Fruit fly (Drosophila melanogaster) whole organism, embryonic: Measurements from ENCODE around the gene CG2129.

Experiments used
- ATbp ChIP-seq: fragments of 200-800 bp; sonication (Bioruptor generic); optimal IDR thresholded peaks from 2 replicates; lab custom pipeline; 2017; ENCODE audit warnings: missing biosample characterization, mild to moderate bottlenecking, missing genetic modification characterization, missing genetic modification reagents
- Bdp1 ChIP-seq: fragments of 200-800 bp; sonication (Bioruptor generic); optimal IDR thresholded peaks from 3 replicates; lab custom pipeline; 2016; ENCODE audit warnings: missing biosample characterization, missing genetic modification characterization
- CG10366 ChIP-seq: fragments of 200-800 bp; sonication (Bioruptor generic); IDR thresholded peaks from 2 replicates; pipeline ENCODE4 v1.3.6; 2022; ENCODE audit warnings: missing biosample characterization, missing genetic modification characterization
- CG10543 ChIP-seq: fragments of 200-800 bp; sonication (Bioruptor generic); optimal IDR thresholded peaks from 3 replicates; lab custom pipeline; 2017; ENCODE audit warnings: missing biosample characterization, mild to moderate bottlenecking, missing genetic modification characterization, moderate library complexity
- CG11723 ChIP-seq: fragments of 200-800 bp; sonication (Bioruptor generic); optimal IDR thresholded peaks from 2 replicates; lab custom pipeline; 2017; ENCODE audit warnings: missing biosample characterization, mild to moderate bottlenecking, missing genetic modification characterization
- CG12236 ChIP-seq: fragments of 200-800 bp; sonication (Bioruptor generic); optimal IDR thresholded peaks from 2 replicates; lab custom pipeline; 2016; ENCODE audit warnings: missing biosample characterization, missing genetic modification characterization
- CG12769 ChIP-seq: fragments of 200-800 bp; sonication (Bioruptor generic); optimal IDR thresholded peaks from 2 replicates; lab custom pipeline; 2019; ENCODE audit warnings: missing biosample characterization, mild to moderate bottlenecking, missing genetic modification characterization, moderate library complexity
- CG14441 ChIP-seq: fragments of 200-800 bp; sonication (Bioruptor generic); IDR thresholded peaks from 2 replicates; pipeline ENCODE4 v1.3.6; 2022; ENCODE audit warnings: missing biosample characterization, missing genetic modification characterization
- CG15073 ChIP-seq: fragments of 200-800 bp; sonication (Bioruptor generic); optimal IDR thresholded peaks from 2 replicates; lab custom pipeline; 2016; ENCODE audit warnings: missing biosample characterization, missing genetic modification characterization
- CG16779 ChIP-seq: fragments of 200-800 bp; sonication (Bioruptor generic); IDR thresholded peaks from 2 replicates; pipeline ENCODE4 v1.3.6; 2022; ENCODE audit warnings: missing biosample characterization, missing genetic modification characterization
- CG17361 ChIP-seq: fragments of 200-800 bp; sonication (Bioruptor generic); IDR thresholded peaks from 3 replicates; pipeline ENCODE4 v1.3.6; 2022; ENCODE audit warnings: missing biosample characterization, missing genetic modification characterization
- CG2678 ChIP-seq: fragments of 200-800 bp; sonication (Bioruptor generic); optimal IDR thresholded peaks from 3 replicates; lab custom pipeline; 2019; ENCODE audit warnings: missing biosample characterization, mild to moderate bottlenecking, missing genetic modification characterization, moderate library complexity
- CG2875 ChIP-seq: fragments of 200-800 bp; sonication (Bioruptor generic); optimal IDR thresholded peaks from 2 replicates; lab custom pipeline; 2017; ENCODE audit warnings: missing biosample characterization, mild to moderate bottlenecking, missing genetic modification characterization, missing genetic modification reagents
- CG30020 ChIP-seq: fragments of 200-800 bp; optimal IDR thresholded peaks from 2 replicates; lab custom pipeline; 2019; ENCODE audit warnings: missing biosample characterization, mild to moderate bottlenecking, missing genetic modification characterization, moderate library complexity
- CG31388 ChIP-seq: fragments of 200-800 bp; sonication (Bioruptor generic); optimal IDR thresholded peaks from 2 replicates; lab custom pipeline; 2016; ENCODE audit warnings: missing biosample characterization, missing genetic modification characterization
- CG4360 ChIP-seq: fragments of 200-800 bp; sonication (Bioruptor generic); IDR thresholded peaks from 2 replicates; pipeline ENCODE4 v1.3.6; 2022; ENCODE audit warnings: missing biosample characterization, missing genetic modification characterization
- CG4854 ChIP-seq: fragments of 200-800 bp; sonication (Bioruptor generic); optimal IDR thresholded peaks from 2 replicates; lab custom pipeline; 2016; ENCODE audit warnings: missing biosample characterization, missing genetic modification characterization, inconsistent platforms
- CG6689 ChIP-seq: fragments of 200-800 bp; sonication (Bioruptor generic); IDR thresholded peaks from 2 replicates; pipeline ENCODE4 v1.3.6; 2022; ENCODE audit warnings: missing biosample characterization, missing genetic modification characterization
- CG9437 ChIP-seq: fragments of 200-800 bp; sonication (Bioruptor generic); optimal IDR thresholded peaks from 2 replicates; lab custom pipeline; 2018; ENCODE audit warnings: missing biosample characterization, mild to moderate bottlenecking, missing genetic modification characterization
- Chrac-16 ChIP-seq: fragments of 200-800 bp; sonication (Bioruptor generic); optimal IDR thresholded peaks from 3 replicates; lab custom pipeline; 2016; ENCODE audit warnings: missing biosample characterization, missing genetic modification characterization
- CrebB ChIP-seq: fragments of 200-800 bp; sonication (Bioruptor generic); optimal IDR thresholded peaks from 3 replicates; lab custom pipeline; 2018; ENCODE audit warnings: missing biosample characterization, mild to moderate bottlenecking, missing genetic modification characterization
- Dbx ChIP-seq: fragments of 200-800 bp; sonication (Bioruptor generic); IDR thresholded peaks from 3 replicates; pipeline ENCODE4 v1.3.6; 2022; ENCODE audit warnings: missing biosample characterization, missing genetic modification characterization
- Dfd ChIP-seq, 2 experiments: fragments of >200 bp; optimal IDR thresholded peaks; 2 replicates each; lab custom pipeline; 2017; ENCODE audit warnings: missing biosample characterization in 2 of 2, missing genetic modification characterization in 2 of 2
- E2f1 ChIP-seq: fragments of 200-800 bp; sonication (Bioruptor generic); IDR thresholded peaks from 2 replicates; pipeline ENCODE4 v1.3.6; 2022; ENCODE audit warnings: missing biosample characterization, missing genetic modification characterization
- HHEX ChIP-seq: fragments of 200-800 bp; sonication (Bioruptor generic); optimal IDR thresholded peaks from 3 replicates; lab custom pipeline; 2017; ENCODE audit warnings: missing biosample characterization, mild to moderate bottlenecking, missing genetic modification characterization, missing genetic modification reagents
- MESR4 ChIP-seq: fragments of 200-800 bp; sonication (Bioruptor generic); optimal IDR thresholded peaks from 2 replicates; lab custom pipeline; 2018; ENCODE audit warnings: missing biosample characterization, mild to moderate bottlenecking, missing genetic modification characterization, moderate library complexity
- Six4 ChIP-seq: fragments of 200-800 bp; sonication (Bioruptor generic); optimal IDR thresholded peaks from 2 replicates; lab custom pipeline; 2016; ENCODE audit warnings: missing biosample characterization, missing genetic modification characterization
- Sry-δ ChIP-seq: fragments of 200-800 bp; sonication (Bioruptor generic); optimal IDR thresholded peaks from 2 replicates; lab custom pipeline; 2016; ENCODE audit warnings: missing biosample characterization, missing genetic modification characterization
- TFAM ChIP-seq: fragments of 200-800 bp; sonication (Bioruptor generic); optimal IDR thresholded peaks from 2 replicates; lab custom pipeline; 2017; ENCODE audit warnings: missing biosample characterization, missing genetic modification characterization, inconsistent platforms
- Taf1 ChIP-seq: fragments of 200-800 bp; sonication (Bioruptor generic); IDR thresholded peaks from 2 replicates; pipeline ENCODE4 v1.3.6; 2022; ENCODE audit warnings: missing biosample characterization, missing genetic modification characterization
- ab ChIP-seq: fragments of 200-800 bp; sonication (Bioruptor generic); optimal IDR thresholded peaks from 2 replicates; lab custom pipeline; 2016; ENCODE audit warnings: missing biosample characterization, missing genetic modification characterization
- ac ChIP-seq: fragments of 200-800 bp; sonication (Bioruptor generic); optimal IDR thresholded peaks from 3 replicates; lab custom pipeline; 2017; ENCODE audit warnings: missing biosample characterization, mild to moderate bottlenecking, missing genetic modification characterization
- ci ChIP-seq: fragments of 200-800 bp; sonication (Bioruptor generic); IDR thresholded peaks from 3 replicates; pipeline ENCODE4 v1.3.6; 2022; ENCODE audit warnings: missing biosample characterization, missing genetic modification characterization
- cwo ChIP-seq: fragments of 200-800 bp; sonication (Bioruptor generic); optimal IDR thresholded peaks from 3 replicates; lab custom pipeline; 2017; ENCODE audit warnings: missing biosample characterization, missing genetic modification characterization, mild to moderate bottlenecking, moderate library complexity, missing genetic modification reagents
- dati ChIP-seq: fragments of 200-800 bp; sonication (Bioruptor generic); IDR thresholded peaks from 2 replicates; pipeline ENCODE4 v1.3.6; 2022; ENCODE audit warnings: missing biosample characterization, missing genetic modification characterization
- dpn ChIP-seq, 2 experiments: fragments of 200-800 bp; sonication (Bioruptor generic); optimal IDR thresholded peaks; 3 replicates each; lab custom pipeline; 2016; ENCODE audit warnings: missing biosample characterization in 2 of 2, missing genetic modification characterization in 2 of 2
- ewg ChIP-seq: fragments of 200-800 bp; sonication (Bioruptor generic); optimal IDR thresholded peaks from 3 replicates; lab custom pipeline; 2017; ENCODE audit warnings: mild to moderate bottlenecking, missing biosample characterization, missing genetic modification reagents, missing genetic modification characterization
- fd3F ChIP-seq: fragments of 200-800 bp; sonication (Bioruptor generic); optimal IDR thresholded peaks from 2 replicates; lab custom pipeline; 2018; ENCODE audit warnings: missing biosample characterization, mild to moderate bottlenecking, missing genetic modification characterization, moderate library complexity
- gro ChIP-seq: fragments of 200-800 bp; sonication (Bioruptor generic); optimal IDR thresholded peaks from 2 replicates; lab custom pipeline; 2016; ENCODE audit warnings: missing biosample characterization, missing genetic modification characterization
- jing ChIP-seq: fragments of 200-800 bp; sonication (Bioruptor generic); optimal IDR thresholded peaks from 2 replicates; lab custom pipeline; 2018; ENCODE audit warnings: missing biosample characterization, mild to moderate bottlenecking, missing genetic modification characterization
- luna ChIP-seq: fragments of 200-800 bp; sonication (Bioruptor generic); optimal IDR thresholded peaks from 2 replicates; lab custom pipeline; 2016; ENCODE audit warnings: missing biosample characterization, missing genetic modification characterization
- maf-S ChIP-seq: fragments of 200-800 bp; sonication (Bioruptor generic); optimal IDR thresholded peaks from 2 replicates; lab custom pipeline; 2016; ENCODE audit warnings: missing biosample characterization, missing genetic modification characterization
- run ChIP-seq: fragments of 200-800 bp; sonication (Bioruptor generic); optimal IDR thresholded peaks from 3 replicates; lab custom pipeline; 2018; ENCODE audit warnings: missing biosample characterization, mild to moderate bottlenecking, missing genetic modification characterization
- ssp ChIP-seq: fragments of 200-800 bp; sonication (Bioruptor generic); IDR thresholded peaks from 2 replicates; pipeline ENCODE4 v1.3.6; 2022; ENCODE audit warnings: missing biosample characterization, missing genetic modification characterization
- sug ChIP-seq: fragments of 200-800 bp; optimal IDR thresholded peaks from 2 replicates; lab custom pipeline; 2019; ENCODE audit warnings: missing biosample characterization, mild to moderate bottlenecking, missing genetic modification characterization, moderate library complexity
- twi ChIP-seq: fragments of 200-800 bp; optimal IDR thresholded peaks from 2 replicates; lab custom pipeline; 2019; ENCODE audit warnings: missing biosample characterization, mild to moderate bottlenecking, missing genetic modification characterization, moderate library complexity
- vvl ChIP-seq: fragments of 200-800 bp; sonication (Bioruptor generic); IDR thresholded peaks from 2 replicates; pipeline ENCODE4 v1.3.6; 2022; ENCODE audit warnings: missing biosample characterization, missing genetic modification characterization
- wdn ChIP-seq: fragments of 200-800 bp; sonication (Bioruptor generic); IDR thresholded peaks from 2 replicates; pipeline ENCODE4 v1.3.6; 2022; ENCODE audit warnings: missing biosample characterization, missing genetic modification characterization
- wor ChIP-seq: fragments of 200-800 bp; sonication (Bioruptor generic); IDR thresholded peaks from 2 replicates; pipeline ENCODE4 v1.3.6; 2022; ENCODE audit warnings: missing biosample characterization, missing genetic modification characterization
- yki ChIP-seq: fragments of >200 bp; optimal IDR thresholded peaks from 3 replicates; lab custom pipeline; 2018
- zen2 ChIP-seq: fragments of 200-800 bp; sonication (Bioruptor generic); IDR thresholded peaks from 3 replicates; pipeline ENCODE4 v1.3.6; 2022; ENCODE audit warnings: missing biosample characterization, missing genetic modification characterization; ENCODE audit not compliant: partially characterized antibody

The CG2129 gene

DNA sequence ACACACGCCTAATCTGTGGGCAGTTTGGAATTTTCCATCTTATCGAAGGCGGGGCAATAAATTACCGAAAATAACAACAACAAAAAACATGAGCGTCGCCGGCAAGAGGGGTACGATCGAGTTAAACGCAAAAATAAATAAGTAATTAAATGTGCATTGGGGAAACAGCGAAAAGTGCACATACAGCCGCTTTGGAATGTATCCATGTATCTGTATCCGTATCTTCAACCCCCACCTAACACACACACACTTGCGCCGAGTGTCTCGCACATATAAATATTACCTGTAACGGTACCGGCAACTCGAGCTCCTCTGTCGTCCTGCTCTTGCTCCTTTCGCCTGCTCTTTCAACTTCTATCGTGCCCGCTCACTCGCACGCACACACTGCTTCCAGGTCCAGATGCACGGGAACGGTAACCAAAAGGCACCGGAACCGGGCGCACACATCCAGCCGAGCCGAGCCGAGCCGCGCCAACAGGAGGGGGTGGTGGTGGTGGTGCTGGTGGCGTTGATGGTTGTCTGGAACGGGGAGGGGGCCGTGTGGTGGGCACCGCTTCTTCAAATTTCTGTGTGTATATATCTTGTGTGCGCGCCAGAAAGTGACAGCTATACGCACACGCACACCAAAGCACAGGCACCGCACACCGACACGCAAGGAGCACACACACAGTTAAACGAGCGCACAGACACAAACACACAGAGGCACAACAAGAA, 4.1 kb upstream of the CG2129 start (continued):
- TF ChIP-seq HHEX (GFP tag; lab: Kevin White, UChicago) (no peak), CG4854 (no peak), CG14441 (no peak), dati (GFP tag; lab: Robert Waterston, UW) (no peak), Chrac-16 (GFP tag; lab: Kevin White, UChicago) (no peak), vvl (peak; percentile 18; the same call in 1 of the 2 replicates), ac (no peak), CG9437 (GFP tag; lab: Kevin White, UChicago) (no peak), CG10543 (GFP tag; lab: Kevin White, UChicago) (peak; percentile 87), sug (tag; lab: Kevin White, UChicago) (peak; percentile 10), fd3F (GFP tag; lab: Kevin White, UChicago) (no peak), CG2875 (GFP tag; lab: Kevin White, UChicago) (no peak), CG31388 (GFP tag; lab: Kevin White, UChicago) (no peak), CG12769 (tag; lab: Kevin White, UChicago) (peak; percentile 96), CG10366 (peak; percentile 12; the same call in 1 of the 2 replicates), Taf1 (no peak), zen2 (GFP tag; lab: Robert Waterston, UW) (no peak), cwo (peak; percentile 39), CG4360 (GFP tag; lab: Robert Waterston, UW) (peak; percentile 53; the same call in 1 of the 2 replicates), E2f1 (GFP tag; lab: Robert Waterston, UW) (no peak), luna (GFP tag; lab: Kevin White, UChicago) (no peak), wor (GFP tag; lab: Robert Waterston, UW) (no peak), ab (no peak), TFAM (GFP tag; lab: Kevin White, UChicago) (no peak), CG16779 (GFP tag; lab: Robert Waterston, UW) (no peak), ATbp (no peak), ssp (GFP tag; lab: Robert Waterston, UW) (no peak), yki (lab: Kevin White, UChicago) (no peak), CG12236 (no peak), MESR4 (GFP tag; lab: Kevin White, UChicago) (peak; percentile 69), CrebB (no peak), Bdp1 (no peak), CG17361 (peak; percentile 31; the same call in 1 of the 3 replicates), CG11723 (GFP tag; lab: Kevin White, UChicago) (no peak), run (tag; lab: Kevin White, UChicago) (no peak), dpn (GFP tag; optimal IDR thresholded peaks at IDR 0.05; lab: Kevin White, UChicago) (peak in 1 of 2 experiments; percentile 57), CG30020 (tag; lab: Kevin White, UChicago) (no peak), CG6689 (GFP tag; lab: Robert Waterston, UW) (no peak), Dfd (GFP tag; optimal IDR thresholded peaks at IDR 0.05; lab: Kevin White, UChicago) (no peak), Dbx (no peak; the same call in 2 of the 3 replicates), ewg (GFP tag; lab: Kevin White, UChicago) (no peak), Sry-δ (no peak), Six4 (no peak), CG2678 (tag; lab: Kevin White, UChicago) (peak; percentile 39), twi (tag; lab: Kevin White, UChicago) (no peak), gro (no peak), CG15073 (GFP tag; lab: Kevin White, UChicago) (no peak), maf-S (GFP tag; lab: Kevin White, UChicago) (no peak), ci (0 out of 3 replicates have a peak, but pooled peaks have one; percentile 48), jing (GFP tag; lab: Kevin White, UChicago) (no peak), wdn (GFP tag; lab: Robert Waterston, UW) (no peak)
